Worm (Caenorhabditis elegans) whole organism, young adult: ENCODE results near the gene cutl-11.

Experiments
- B0035.1 ChIP-seq: sonication (generic microtip); optimal IDR thresholded peaks from 2 replicates; lab custom pipeline; 2016; ENCODE audit warnings: missing genetic modification characterization, mild to moderate bottlenecking, missing compliant biosample characterization, missing genotype, missing genetic modification reagents
- F10E7.11 ChIP-seq: sonication (generic microtip); optimal IDR thresholded peaks from 2 replicates; lab custom pipeline; 2017; ENCODE audit warnings: mild to moderate bottlenecking, missing genetic modification characterization, moderate library complexity, missing compliant biosample characterization
- F33H1.4 ChIP-seq: fragments of 200-800 bp; sonication (Bioruptor generic); IDR thresholded peaks from 2 replicates; pipeline ENCODE4 v1.3.6; 2022; ENCODE audit warnings: missing genetic modification reagents, missing genetic modification characterization, missing compliant biosample characterization
- T07F8.4 ChIP-seq: sonication (generic microtip); optimal IDR thresholded peaks from 2 replicates; lab custom pipeline; 2016; ENCODE audit warnings: mild to moderate bottlenecking, missing genetic modification characterization, moderate library complexity, missing compliant biosample characterization
- T26A5.8 ChIP-seq: sonication (generic microtip); optimal IDR thresholded peaks from 2 replicates; lab custom pipeline; 2016; ENCODE audit warnings: missing genetic modification characterization, missing compliant biosample characterization
- Y53F4B.3 ChIP-seq: fragments of 200-800 bp; sonication (Bioruptor generic); IDR thresholded peaks from 2 replicates; pipeline ENCODE4 v1.3.6; 2022; ENCODE audit warnings: missing genetic modification reagents, missing genetic modification characterization, missing compliant biosample characterization
- Y53G8AR.9 ChIP-seq: fragments of 200-800 bp; sonication (Bioruptor generic); conservative IDR thresholded peaks from 2 replicates; pipeline ENCODE4 v1.3.6; 2022; ENCODE audit warnings: missing genetic modification reagents, missing genetic modification characterization, missing compliant biosample characterization
- atf-7 ChIP-seq: sonication (generic microtip); optimal IDR thresholded peaks from 2 replicates; lab custom pipeline; 2017; ENCODE audit warnings: mild to moderate bottlenecking, missing genetic modification characterization, missing compliant biosample characterization
- attf-6 ChIP-seq: fragments of 200-800 bp; sonication (Bioruptor generic); IDR thresholded peaks from 2 replicates; pipeline ENCODE4 v1.3.6; 2022; ENCODE audit warnings: missing genetic modification reagents, missing genetic modification characterization, missing compliant biosample characterization
- cebp-2 ChIP-seq: fragments of 200-800 bp; sonication (Bioruptor generic); IDR thresholded peaks from 2 replicates; pipeline ENCODE4 v1.3.6; 2022; ENCODE audit warnings: missing genetic modification characterization, missing compliant biosample characterization
- ceh-58 ChIP-seq: fragments of 200-800 bp; sonication (Bioruptor generic); IDR thresholded peaks from 2 replicates; pipeline ENCODE4 v1.3.6; 2022; ENCODE audit warnings: missing genetic modification characterization, missing compliant biosample characterization
- ceh-91 ChIP-seq: fragments of 200-800 bp; sonication (Bioruptor generic); IDR thresholded peaks from 2 replicates; pipeline ENCODE4 v1.3.6; 2022; ENCODE audit warnings: missing genetic modification reagents, missing genetic modification characterization, missing compliant biosample characterization
- chd-7 ChIP-seq: sonication (generic microtip); optimal IDR thresholded peaks from 2 replicates; lab custom pipeline; 2016; ENCODE audit warnings: mild to moderate bottlenecking, missing genetic modification characterization, moderate library complexity, missing compliant biosample characterization
- die-1 ChIP-seq: sonication (generic microtip); optimal IDR thresholded peaks from 2 replicates; lab custom pipeline; 2016; ENCODE audit warnings: missing genotype, mild to moderate bottlenecking, missing genetic modification characterization, missing compliant biosample characterization
- egrh-3 ChIP-seq: fragments of 200-800 bp; sonication (Bioruptor generic); IDR thresholded peaks from 2 replicates; pipeline ENCODE4 v1.3.6; 2022; ENCODE audit warnings: missing genetic modification reagents, missing genetic modification characterization, missing compliant biosample characterization
- ekl-4 ChIP-seq: fragments of 200-800 bp; sonication (Bioruptor generic); IDR thresholded peaks from 2 replicates; pipeline ENCODE4 v1.3.6; 2022; ENCODE audit warnings: missing genetic modification reagents, missing genetic modification characterization, missing compliant biosample characterization
- ets-4 ChIP-seq: fragments of 200-800 bp; sonication (Bioruptor generic); optimal IDR thresholded peaks from 2 replicates; lab custom pipeline; 2018; ENCODE audit warnings: mild to moderate bottlenecking, missing genetic modification characterization, missing compliant biosample characterization
- fkh-3 ChIP-seq: sonication (generic microtip); optimal IDR thresholded peaks from 2 replicates; lab custom pipeline; 2016; ENCODE audit warnings: mild to moderate bottlenecking, missing genetic modification characterization, missing compliant biosample characterization
- him-1 ChIP-seq: sonication (generic microtip); optimal IDR thresholded peaks from 2 replicates; lab custom pipeline; 2016; ENCODE audit warnings: missing genotype, missing genetic modification reagents, missing genetic modification characterization, missing compliant biosample characterization
- hlh-12 ChIP-seq: sonication (generic microtip); optimal IDR thresholded peaks from 2 replicates; lab custom pipeline; 2016; ENCODE audit warnings: missing genetic modification characterization, missing compliant biosample characterization
- hsf-1 ChIP-seq: fragments of 200-800 bp; sonication (Bioruptor generic); IDR thresholded peaks from 2 replicates; pipeline ENCODE4 v1.3.6; 2022; ENCODE audit warnings: missing genetic modification reagents, missing genetic modification characterization, missing compliant biosample characterization
- let-526 ChIP-seq: fragments of 200-800 bp; sonication (Bioruptor generic); IDR thresholded peaks from 2 replicates; pipeline ENCODE4 v1.3.6; 2022; ENCODE audit warnings: missing genetic modification reagents, missing genetic modification characterization, missing compliant biosample characterization
- let-607 ChIP-seq, 2 experiments: fragments of 200-800 bp in 1 of 2; sonication (Bioruptor generic) in 1 of 2; sonication (generic microtip) in 1 of 2; optimal IDR thresholded peaks; 2 replicates each; lab custom pipeline; 2016 to 2018; ENCODE audit warnings: mild to moderate bottlenecking in 2 of 2, missing compliant biosample characterization in 2 of 2, missing genetic modification characterization in 2 of 2, moderate library complexity in 2 of 2, missing genotype in 1 of 2
- lin-26 ChIP-seq: fragments of 200-800 bp; sonication (Bioruptor generic); IDR thresholded peaks from 2 replicates; pipeline ENCODE4 v1.3.6; 2022; ENCODE audit warnings: missing genetic modification reagents, missing genetic modification characterization, missing compliant biosample characterization
- lin-35 ChIP-seq, 3 experiments: fragments of 150-350 bp in 2 of 3; sonication (generic microtip) in 1 of 3; optimal IDR thresholded peaks; 2 replicates each; lab custom pipeline; 2014 to 2018; ENCODE audit warnings: missing biosample characterization in 3 of 3, missing genetic modification characterization in 3 of 3, missing genetic modification reagents in 3 of 3
- lin-54 ChIP-seq: fragments of 200-800 bp; sonication (Bioruptor generic); optimal IDR thresholded peaks from 2 replicates; lab custom pipeline; 2018; ENCODE audit warnings: mild to moderate bottlenecking, missing genetic modification characterization, missing compliant biosample characterization
- lsy-27 ChIP-seq: sonication (generic microtip); optimal IDR thresholded peaks from 2 replicates; lab custom pipeline; 2017; ENCODE audit warnings: missing genetic modification characterization, mild to moderate bottlenecking, missing compliant biosample characterization, antibody characterized with exemption, missing genotype, borderline replicate concordance; ENCODE audit not compliant: insufficient read depth
- madf-6 ChIP-seq: fragments of 200-800 bp; sonication (Bioruptor generic); IDR thresholded peaks from 2 replicates; pipeline ENCODE4 v1.3.6; 2022; ENCODE audit warnings: missing genetic modification reagents, missing genetic modification characterization, missing compliant biosample characterization
- mxl-1 ChIP-seq: sonication (generic microtip); optimal IDR thresholded peaks from 2 replicates; lab custom pipeline; 2016; ENCODE audit warnings: missing genetic modification characterization, missing compliant biosample characterization
- nhr-120 ChIP-seq: fragments of 200-800 bp; sonication (Bioruptor generic); IDR thresholded peaks from 2 replicates; pipeline ENCODE4 v1.3.6; 2022; ENCODE audit warnings: missing genetic modification characterization, missing compliant biosample characterization
- nhr-80 ChIP-seq: sonication (generic microtip); optimal IDR thresholded peaks from 2 replicates; lab custom pipeline; 2016; ENCODE audit warnings: missing genetic modification characterization, missing compliant biosample characterization
- pbrm-1 ChIP-seq: fragments of 200-800 bp; sonication (Bioruptor generic); IDR thresholded peaks from 2 replicates; pipeline ENCODE4 v1.3.6; 2022; ENCODE audit warnings: missing genetic modification reagents, missing genetic modification characterization, missing compliant biosample characterization
- rec-8 ChIP-seq, 2 experiments: sonication (generic microtip); optimal IDR thresholded peaks; 2 replicates each; lab custom pipeline; 2016; ENCODE audit warnings: mild to moderate bottlenecking in 2 of 2, missing genetic modification characterization in 2 of 2, missing genetic modification reagents in 2 of 2, missing genotype in 2 of 2, missing biosample characterization in 1 of 2, missing compliant biosample characterization in 1 of 2, moderate library complexity in 1 of 2
- snpc-1.1 ChIP-seq: sonication (generic microtip); optimal IDR thresholded peaks from 2 replicates; lab custom pipeline; 2017; ENCODE audit warnings: missing genetic modification characterization, mild to moderate bottlenecking, missing compliant biosample characterization, antibody characterized with exemption, moderate library complexity, missing genotype, missing genetic modification reagents; ENCODE audit not compliant: insufficient read depth
- snpc-1.3 ChIP-seq: sonication (generic microtip); optimal IDR thresholded peaks from 2 replicates; lab custom pipeline; 2017; ENCODE audit warnings: missing genetic modification characterization, mild to moderate bottlenecking, missing compliant biosample characterization, antibody characterized with exemption, moderate library complexity, missing genotype, missing genetic modification reagents; ENCODE audit not compliant: insufficient read depth
- snpc-4 ChIP-seq, 5 experiments: fragments of 150-350 bp in 1 of 5; sonication (generic microtip) in 4 of 5; optimal IDR thresholded peaks; 2 replicates each; lab custom pipeline; 2014 to 2018; ENCODE audit warnings: missing genetic modification characterization in 5 of 5, missing biosample characterization in 3 of 5, antibody characterized with exemption in 2 of 5, mild to moderate bottlenecking in 2 of 5, missing compliant biosample characterization in 2 of 5, missing genotype in 2 of 5, moderate library complexity in 2 of 5, missing genetic modification reagents in 1 of 5
- unc-130 ChIP-seq: sonication (generic microtip); optimal IDR thresholded peaks from 2 replicates; lab custom pipeline; 2016; ENCODE audit warnings: missing genetic modification reagents, missing genetic modification characterization, missing compliant biosample characterization
- unc-62 ChIP-seq: fragments of 150-350 bp; optimal IDR thresholded peaks from 2 replicates; lab custom pipeline; 2014; ENCODE audit warnings: missing biosample characterization, missing genetic modification reagents, missing genetic modification characterization
- zim-3 ChIP-seq: sonication (generic microtip); optimal IDR thresholded peaks from 2 replicates; lab custom pipeline; 2017; ENCODE audit warnings: mild to moderate bottlenecking, missing genetic modification characterization, moderate library complexity, missing compliant biosample characterization
- ztf-25 ChIP-seq: fragments of 200-800 bp; sonication (Bioruptor generic); IDR thresholded peaks from 2 replicates; pipeline ENCODE4 v1.3.6; 2022; ENCODE audit warnings: missing genetic modification reagents, missing genetic modification characterization, missing compliant biosample characterization
- ztf-26 ChIP-seq: sonication (generic microtip); optimal IDR thresholded peaks from 2 replicates; lab custom pipeline; 2017; ENCODE audit warnings: missing genetic modification characterization, missing compliant biosample characterization

The cutl-11 gene

DNA sequence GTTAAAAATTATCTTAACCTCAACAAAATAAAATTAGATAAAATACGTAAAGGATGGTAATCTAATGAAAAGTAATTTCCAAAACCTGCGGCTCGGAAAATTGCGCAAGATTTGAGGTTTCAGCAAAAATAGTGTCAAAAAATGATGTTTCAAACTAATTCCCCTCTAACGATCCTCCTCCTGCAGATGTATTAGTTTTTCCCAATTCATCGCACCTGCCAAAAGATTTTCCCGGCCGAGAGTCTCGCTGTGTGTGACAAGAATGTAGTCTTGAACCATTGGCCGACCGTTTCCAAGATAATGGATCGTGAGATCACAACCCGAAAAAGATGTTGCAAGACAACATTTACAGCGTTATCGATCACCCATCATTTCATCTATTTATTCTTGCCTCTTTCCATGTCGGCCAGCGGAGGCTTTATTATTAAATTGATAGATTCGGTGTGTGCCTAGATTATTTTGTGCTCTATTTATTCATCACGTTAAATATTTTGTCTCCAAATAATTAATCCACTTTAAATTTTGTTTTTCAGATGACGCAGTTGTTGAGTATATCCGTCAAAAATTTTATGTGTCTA, 39.5 kb upstream of the cutl-11 start, which contains the start of the genes C44C10.10 and C44C10.5 (continued):
- TF ChIP-seq atf-7 (tag; lab: Kevin White, UChicago) (no peak), snpc-1.3 (no peak)

DNA sequence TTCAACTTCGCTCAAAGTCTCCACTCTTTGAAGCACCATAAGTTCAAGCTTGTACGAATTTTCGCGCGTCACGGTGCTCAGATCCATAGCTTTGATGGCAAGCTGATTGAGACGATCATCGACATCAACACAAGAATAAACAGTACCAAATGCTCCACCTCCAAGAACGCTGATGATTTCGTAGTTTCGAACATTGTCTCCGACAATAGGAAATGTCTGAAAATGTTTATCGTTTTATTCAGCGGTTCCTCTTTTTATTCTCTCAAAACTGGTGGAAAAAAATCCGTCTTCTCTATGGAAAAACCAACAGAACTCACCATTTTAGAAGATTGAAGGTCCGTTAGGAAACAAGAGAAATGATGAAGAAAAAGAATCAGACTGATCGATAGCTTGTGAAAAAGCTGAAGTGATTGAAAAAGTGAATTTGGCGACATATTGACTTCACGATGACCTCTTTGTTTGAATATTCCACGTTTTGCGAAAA, 37.2 kb upstream of the cutl-11 start, which contains the start of gene C44C10.7:
TSS of gene C44C10.7 (minus strand) at position 434 of the 484 bp plus-strand sequence.
- TF ChIP-seq ceh-58 (GFP tag; lab: Robert Waterston, UW) (no peak), snpc-1.1 (tag; lab: Kevin White, UChicago) (no peak), lin-35 (GFP tag; optimal IDR thresholded peaks at IDR 0.05; lab: Kevin White, UChicago) (no peak), egrh-3 (GFP tag; lab: Robert Waterston, UW) (no peak), F33H1.4 (no peak), let-526 (GFP tag; lab: Robert Waterston, UW) (no peak), attf-6 (no peak), lin-26 (no peak), nhr-120 (GFP tag; lab: Robert Waterston, UW) (no peak)

ce11 chrX:11684261-11684660, 33.6 kb upstream of the cutl-11 start, which contains the start of gene hnd-1:
Gene hnd-1 (plus strand): TSS chrX:11684561.
- no peak for TF ChIP-seq snpc-1.3
- TF ChIP-seq lin-54 (GFP tag; lab: Kevin White, UChicago) = no peak

DNA sequence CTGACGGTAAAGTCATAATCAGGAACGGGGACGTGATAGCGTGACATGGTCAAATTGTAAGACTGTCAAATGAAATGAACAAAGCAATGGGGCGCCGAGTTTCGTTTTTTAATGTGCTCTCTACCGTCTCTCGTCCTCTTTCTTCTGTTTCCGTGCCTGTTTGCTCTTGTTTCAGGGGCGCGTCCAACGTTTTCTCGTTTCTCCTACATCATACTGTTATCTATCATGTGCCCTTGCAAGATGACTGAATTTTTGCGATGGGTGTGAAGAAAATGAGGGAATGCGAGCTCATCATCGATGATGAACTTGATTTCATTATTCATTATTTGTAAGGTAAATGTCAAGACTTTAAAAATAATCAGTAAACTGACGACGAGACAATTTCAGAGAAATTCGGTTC, 30.2 kb upstream of the cutl-11 start, which contains the start of gene T04F8.7:
TSS of gene T04F8.7 (minus strand) at position 130 of the 400 bp plus-strand sequence.
- TF ChIP-seq let-607 (tag; optimal IDR thresholded peaks at IDR 0.05; lab: Kevin White, UChicago) = peak in 1 of 2 experiments; percentile 69
- no peak for TF ChIP-seq lsy-27 (tag; lab: Kevin White, UChicago)
- no peak for TF ChIP-seq F10E7.11
- TF ChIP-seq cebp-2 (GFP tag; lab: Robert Waterston, UW) = no peak
- no peak for TF ChIP-seq hlh-12 (tag; lab: Kevin White, UChicago)
- no peak for TF ChIP-seq ekl-4 (GFP tag; lab: Robert Waterston, UW)
- no peak for TF ChIP-seq mxl-1 (tag; lab: Kevin White, UChicago)
- no peak for TF ChIP-seq ceh-58 (GFP tag; lab: Robert Waterston, UW)
- no peak for TF ChIP-seq lin-26
- no peak for TF ChIP-seq madf-6 (GFP tag; lab: Robert Waterston, UW)
- TF ChIP-seq ets-4 = peak; percentile 49
- TF ChIP-seq Y53F4B.3 = no peak
- peak; percentile 61 for TF ChIP-seq atf-7 (tag; lab: Kevin White, UChicago)
- TF ChIP-seq ztf-26 = no peak
- TF ChIP-seq him-1 = no peak
- no peak for TF ChIP-seq hsf-1 (GFP tag; lab: Robert Waterston, UW)
- TF ChIP-seq ztf-25 (GFP tag; lab: Robert Waterston, UW) = no peak
- TF ChIP-seq ceh-91 (GFP tag; lab: Robert Waterston, UW) = no peak
- no peak for TF ChIP-seq T07F8.4 (tag; lab: Kevin White, UChicago)
- no peak for TF ChIP-seq die-1 (tag; lab: Kevin White, UChicago)
- peak; percentile 99 for TF ChIP-seq nhr-80 (tag; lab: Kevin White, UChicago)
- peak; percentile 28 for TF ChIP-seq unc-62
- no peak for TF ChIP-seq B0035.1
- no peak for TF ChIP-seq zim-3 (tag; lab: Kevin White, UChicago)
- TF ChIP-seq Y53G8AR.9 (GFP tag; lab: Robert Waterston, UW) = 0 out of 2 replicates have a peak, but pooled peaks have one; percentile 22
- TF ChIP-seq snpc-4 (GFP tag; optimal IDR thresholded peaks at IDR 0.05; lab: Kevin White, UChicago) = no peak
- TF ChIP-seq snpc-4 (tag; optimal IDR thresholded peaks at IDR 0.05; lab: Kevin White, UChicago) = no peak
- TF ChIP-seq rec-8 (tag; optimal IDR thresholded peaks at IDR 0.05; lab: Kevin White, UChicago) = no peak
- TF ChIP-seq fkh-3 (tag; lab: Kevin White, UChicago) = no peak
- TF ChIP-seq chd-7 = no peak
- TF ChIP-seq pbrm-1 = no peak
- TF ChIP-seq unc-130 (GFP tag; lab: Kevin White, UChicago) = no peak
- TF ChIP-seq T26A5.8 (tag; lab: Kevin White, UChicago) = no peak
